Worm (Caenorhabditis elegans) whole organism, L4 larva: ENCODE measurements around the gene C34B4.4.

Experiments
- D1046.2 ChIP-seq: fragments of 200-800 bp; sonication (Bioruptor generic); IDR thresholded peaks from 2 replicates; pipeline ENCODE4 v1.3.6; 2022; ENCODE audit warnings: missing genetic modification characterization, missing compliant biosample characterization
- F10B5.3 ChIP-seq: sonication (generic microtip); optimal IDR thresholded peaks from 2 replicates; lab custom pipeline; 2016; ENCODE audit warnings: mild to moderate bottlenecking, missing genetic modification characterization, missing compliant biosample characterization
- F44E2.7 ChIP-seq: fragments of 200-800 bp; sonication (Bioruptor generic); IDR thresholded peaks from 2 replicates; pipeline ENCODE4 v2.1.2; 2022; ENCODE audit warnings: missing genetic modification characterization, missing compliant biosample characterization
- F49E8.2 ChIP-seq: sonication (generic microtip); optimal IDR thresholded peaks from 2 replicates; lab custom pipeline; 2016; ENCODE audit warnings: missing compliant biosample characterization, mild to moderate bottlenecking, missing genetic modification characterization, borderline replicate concordance
- T20F7.1 ChIP-seq: fragments of 200-800 bp; sonication (Bioruptor generic); optimal IDR thresholded peaks from 2 replicates; lab custom pipeline; 2018; ENCODE audit warnings: mild to moderate bottlenecking, missing genetic modification characterization, missing compliant biosample characterization
- T26A8.4 ChIP-seq: fragments of 200-800 bp; sonication (Bioruptor generic); IDR thresholded peaks from 2 replicates; pipeline ENCODE4 v1.3.6; 2022; ENCODE audit warnings: missing genetic modification characterization, missing compliant biosample characterization
- Y105C5A.15 ChIP-seq: fragments of 200-800 bp; sonication (Bioruptor generic); IDR thresholded peaks from 2 replicates; pipeline ENCODE4 v1.3.6; 2022; ENCODE audit warnings: missing genetic modification characterization, missing compliant biosample characterization
- Y48G9A.11 ChIP-seq: fragments of 200-800 bp; sonication (Bioruptor generic); IDR thresholded peaks from 2 replicates; pipeline ENCODE4 v1.3.6; 2022; ENCODE audit warnings: missing genetic modification reagents, missing genetic modification characterization, missing compliant biosample characterization
- Y5F2A.4 ChIP-seq: fragments of 200-800 bp; sonication (Bioruptor generic); optimal IDR thresholded peaks from 2 replicates; lab custom pipeline; 2018; ENCODE audit warnings: mild to moderate bottlenecking, missing genetic modification characterization, missing compliant biosample characterization
- Y75B8A.6 ChIP-seq: fragments of 200-800 bp; sonication (Bioruptor generic); IDR thresholded peaks from 2 replicates; pipeline ENCODE4 v1.3.6; 2022; ENCODE audit warnings: missing genetic modification reagents, missing genetic modification characterization, missing compliant biosample characterization
- ZK337.2 ChIP-seq: fragments of 200-800 bp; sonication (Bioruptor generic); IDR thresholded peaks from 2 replicates; pipeline ENCODE4 v1.3.6; 2022; ENCODE audit warnings: missing genetic modification reagents, missing genetic modification characterization, missing compliant biosample characterization
- ZK546.5 ChIP-seq, 2 experiments: sonication (generic microtip); optimal IDR thresholded peaks; 2 replicates each; lab custom pipeline; 2017; ENCODE audit warnings: missing biosample characterization in 2 of 2, missing genetic modification characterization in 2 of 2
- aha-1 ChIP-seq: fragments of 150-350 bp; peaks from one replicate; lab custom pipeline; 2014; ENCODE audit warnings: missing biosample characterization, missing genetic modification characterization
- ama-1 ChIP-seq: fragments of 150-350 bp; optimal IDR thresholded peaks from 2 replicates; lab custom pipeline; 2014; ENCODE audit warnings: inconsistent platforms, mixed read lengths
- ceh-20 ChIP-seq: fragments of 200-800 bp; sonication (Bioruptor generic); IDR thresholded peaks from 2 replicates; pipeline ENCODE4 v1.3.6; 2022; ENCODE audit warnings: missing genetic modification reagents, missing genetic modification characterization, missing compliant biosample characterization
- ceh-28 ChIP-seq: fragments of 150-350 bp; optimal IDR thresholded peaks from 2 replicates; lab custom pipeline; 2014; ENCODE audit warnings: missing biosample characterization, missing genetic modification reagents, missing genetic modification characterization
- ceh-82 ChIP-seq: sonication (generic microtip); optimal IDR thresholded peaks from 2 replicates; lab custom pipeline; 2017; ENCODE audit warnings: missing biosample characterization, missing genetic modification characterization
- daf-12 ChIP-seq: fragments of 150-350 bp; optimal IDR thresholded peaks from 2 replicates; lab custom pipeline; 2014; ENCODE audit warnings: missing biosample characterization, missing genetic modification reagents, missing genetic modification characterization
- daf-8 ChIP-seq: fragments of 200-800 bp; sonication (Bioruptor generic); IDR thresholded peaks from 2 replicates; pipeline ENCODE4 v1.3.6; 2022; ENCODE audit warnings: missing genetic modification characterization, missing compliant biosample characterization
- dmd-6 ChIP-seq: fragments of 200-800 bp; sonication (Bioruptor generic); IDR thresholded peaks from 2 replicates; pipeline ENCODE4 v1.3.6; 2022; ENCODE audit warnings: missing genetic modification reagents, missing genetic modification characterization, missing compliant biosample characterization
- dmd-9 ChIP-seq: fragments of 200-800 bp; sonication (Bioruptor generic); IDR thresholded peaks from 2 replicates; pipeline ENCODE4 v1.3.6; 2022; ENCODE audit warnings: missing genetic modification reagents, missing genetic modification characterization, missing compliant biosample characterization
- egl-43 ChIP-seq: fragments of 200-800 bp; sonication (Bioruptor generic); IDR thresholded peaks from 2 replicates; pipeline ENCODE4 v1.3.6; 2022; ENCODE audit warnings: missing genetic modification reagents, missing genetic modification characterization, missing compliant biosample characterization
- hif-1 ChIP-seq, 2 experiments: sonication (generic microtip); optimal IDR thresholded peaks; 2 replicates each; lab custom pipeline; 2016 to 2017; ENCODE audit warnings: missing compliant biosample characterization in 2 of 2, missing genetic modification characterization in 2 of 2, missing genetic modification reagents in 2 of 2, missing genotype in 2 of 2, mild to moderate bottlenecking in 1 of 2
- hlh-11 ChIP-seq: fragments of 200-800 bp; sonication (Bioruptor generic); optimal IDR thresholded peaks from 2 replicates; lab custom pipeline; 2018; ENCODE audit warnings: mild to moderate bottlenecking, missing genetic modification characterization, missing compliant biosample characterization
- hlh-30 ChIP-seq: sonication (generic microtip); optimal IDR thresholded peaks from 2 replicates; lab custom pipeline; 2017; ENCODE audit warnings: antibody characterized with exemption, mild to moderate bottlenecking, missing genetic modification characterization, missing compliant biosample characterization; ENCODE audit not compliant: insufficient read depth
- hmg-1.1 ChIP-seq: fragments of 200-800 bp; sonication (Bioruptor generic); IDR thresholded peaks from 2 replicates; pipeline ENCODE4 v1.3.6; 2022; ENCODE audit warnings: missing genetic modification reagents, missing genetic modification characterization, missing compliant biosample characterization
- jun-1 ChIP-seq: fragments of 150-350 bp; optimal IDR thresholded peaks from 2 replicates; lab custom pipeline; 2014; ENCODE audit warnings: missing biosample characterization, missing genetic modification reagents, missing genetic modification characterization
- lin-15B ChIP-seq: fragments of 150-350 bp; sonication (generic microtip); optimal IDR thresholded peaks from 3 replicates; lab custom pipeline; 2014; ENCODE audit warnings: missing biosample characterization, missing genetic modification characterization
- madf-9 ChIP-seq: fragments of 200-800 bp; sonication (Bioruptor generic); conservative IDR thresholded peaks from 2 replicates; pipeline ENCODE4 v1.3.6; 2022; ENCODE audit warnings: missing genetic modification reagents, missing genetic modification characterization, missing compliant biosample characterization
- mdl-1 ChIP-seq, 2 experiments: fragments of 150-350 bp in 1 of 2; sonication (generic microtip) in 1 of 2; optimal IDR thresholded peaks; 2 replicates each; lab custom pipeline; 2014 to 2017; ENCODE audit warnings: missing biosample characterization in 2 of 2, missing genetic modification characterization in 2 of 2
- mep-1 ChIP-seq: fragments of 150-350 bp; sonication (generic microtip); optimal IDR thresholded peaks from 3 replicates; lab custom pipeline; 2014; ENCODE audit warnings: missing biosample characterization, missing genetic modification characterization
- nhr-102 ChIP-seq: sonication (generic microtip); optimal IDR thresholded peaks from 2 replicates; lab custom pipeline; 2016; ENCODE audit warnings: mild to moderate bottlenecking, missing genetic modification characterization, moderate library complexity, missing compliant biosample characterization
- nhr-11 ChIP-seq: fragments of 150-350 bp; optimal IDR thresholded peaks from 2 replicates; lab custom pipeline; 2014; ENCODE audit warnings: missing biosample characterization, missing genetic modification characterization
- nhr-237 ChIP-seq: sonication (generic microtip); optimal IDR thresholded peaks from 2 replicates; lab custom pipeline; 2017; ENCODE audit warnings: missing biosample characterization, missing genetic modification characterization
- nhr-41 ChIP-seq: fragments of 200-800 bp; sonication (Bioruptor generic); IDR thresholded peaks from 2 replicates; pipeline ENCODE4 v1.3.6; 2022; ENCODE audit warnings: missing genetic modification reagents, missing genetic modification characterization, missing compliant biosample characterization
- nhr-42 ChIP-seq: fragments of 200-800 bp; sonication (Bioruptor generic); IDR thresholded peaks from 2 replicates; pipeline ENCODE4 v1.3.6; 2022; ENCODE audit warnings: missing genetic modification characterization, missing compliant biosample characterization
- nhr-48 ChIP-seq: sonication (generic microtip); optimal IDR thresholded peaks from 2 replicates; lab custom pipeline; 2016; ENCODE audit warnings: mild to moderate bottlenecking, missing genetic modification characterization, missing compliant biosample characterization
- nhr-6 ChIP-seq: fragments of 150-350 bp; optimal IDR thresholded peaks from 2 replicates; lab custom pipeline; 2014; ENCODE audit warnings: missing biosample characterization, missing genetic modification characterization
- php-3 ChIP-seq: fragments of 200-800 bp; sonication (Bioruptor generic); IDR thresholded peaks from 2 replicates; pipeline ENCODE4 v1.3.6; 2022; ENCODE audit warnings: missing genetic modification reagents, missing genetic modification characterization, missing compliant biosample characterization
- rbr-2 ChIP-seq: sonication (generic microtip); optimal IDR thresholded peaks from 2 replicates; lab custom pipeline; 2016; ENCODE audit warnings: missing genotype, missing genetic modification characterization, missing compliant biosample characterization
- sdz-12 ChIP-seq: fragments of 200-800 bp; sonication (Bioruptor generic); optimal IDR thresholded peaks from 2 replicates; lab custom pipeline; 2018; ENCODE audit warnings: mild to moderate bottlenecking, missing genetic modification characterization, missing compliant biosample characterization
- snpc-1.2 ChIP-seq: fragments of 200-800 bp; sonication (Bioruptor generic); IDR thresholded peaks from 2 replicates; pipeline ENCODE4 v1.3.6; 2022; ENCODE audit warnings: missing genetic modification reagents, missing genetic modification characterization, missing compliant biosample characterization
- snpc-4 ChIP-seq: fragments of 150-350 bp; optimal IDR thresholded peaks from 2 replicates; lab custom pipeline; 2014; ENCODE audit warnings: missing biosample characterization, missing genetic modification characterization
- spr-1 ChIP-seq: sonication (generic microtip); optimal IDR thresholded peaks from 2 replicates; lab custom pipeline; 2016; ENCODE audit warnings: mild to moderate bottlenecking, missing genetic modification characterization, missing compliant biosample characterization
- spr-3 ChIP-seq: fragments of 200-800 bp; sonication (Bioruptor generic); optimal IDR thresholded peaks from 2 replicates; lab custom pipeline; 2018; ENCODE audit warnings: mild to moderate bottlenecking, missing genetic modification characterization, missing compliant biosample characterization
- tra-1 ChIP-seq: fragments of 200-800 bp; sonication (Bioruptor generic); IDR thresholded peaks from 2 replicates; pipeline ENCODE4 v1.3.6; 2022; ENCODE audit warnings: missing genetic modification reagents, missing genetic modification characterization, missing compliant biosample characterization
- unc-130 ChIP-seq: sonication (generic microtip); optimal IDR thresholded peaks from 2 replicates; lab custom pipeline; 2016; ENCODE audit warnings: missing genetic modification reagents, missing genetic modification characterization, missing compliant biosample characterization
- unc-62 ChIP-seq, 3 experiments: fragments of 150-350 bp in 1 of 3; sonication (generic microtip); optimal IDR thresholded peaks in 2 of 3; peaks in 1 of 3; 1 replicate in 1 of 3; 2 replicates in 2 of 3; lab custom pipeline; 2014 to 2017; ENCODE audit warnings: missing biosample characterization in 3 of 3, missing genetic modification characterization in 3 of 3, missing genetic modification reagents in 3 of 3, missing genotype in 1 of 3
- zfp-3 ChIP-seq: fragments of 200-800 bp; sonication (Bioruptor generic); conservative IDR thresholded peaks from 2 replicates; pipeline ENCODE4 v1.3.6; 2022; ENCODE audit warnings: missing genetic modification reagents, missing genetic modification characterization, missing compliant biosample characterization
- zip-2 ChIP-seq: fragments of 150-350 bp; optimal IDR thresholded peaks from 2 replicates; lab custom pipeline; 2014; ENCODE audit warnings: missing biosample characterization, missing genetic modification characterization

Gene C34B4.4

DNA sequence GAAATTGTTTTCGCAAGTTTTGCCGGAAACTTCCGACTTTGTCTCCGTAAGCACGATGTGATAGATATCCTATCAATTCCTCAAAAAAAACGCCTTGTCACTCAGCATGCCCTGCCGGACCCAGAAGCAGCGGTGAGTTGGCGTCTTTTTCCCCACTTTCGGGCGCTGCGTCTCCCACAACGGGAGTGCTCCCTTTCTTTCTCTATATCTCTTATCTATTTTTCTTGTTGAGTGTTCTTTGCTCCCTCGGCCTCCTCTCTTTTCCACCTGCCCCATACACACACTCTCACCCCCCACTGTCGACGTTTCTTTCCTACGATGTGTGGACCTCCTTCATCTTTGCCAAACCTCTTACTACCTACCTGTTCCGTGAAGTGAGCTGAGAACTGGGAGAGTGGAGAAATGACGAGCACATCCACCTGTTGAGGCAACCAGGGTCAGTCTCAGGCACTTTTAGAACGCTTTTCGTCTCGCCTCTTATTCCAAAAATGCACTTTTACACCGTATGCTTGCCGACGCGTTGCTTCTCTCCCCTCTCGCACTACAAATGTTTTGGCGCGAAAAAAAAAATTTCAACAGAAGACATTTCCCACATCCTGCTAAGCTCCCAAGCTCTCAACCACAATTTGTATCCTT, 4.2 kb upstream of the C34B4.4 start (continued):
- no peak for TF ChIP-seq ZK546.5 (tag; optimal IDR thresholded peaks at IDR 0.05; lab: Kevin White, UChicago)
- TF ChIP-seq hlh-30 (tag; lab: Kevin White, UChicago): peak; percentile 71
- TF ChIP-seq daf-8 (GFP tag; lab: Robert Waterston, UW): no peak
- TF ChIP-seq nhr-102 (tag; lab: Kevin White, UChicago): peak; percentile 19
- no peak for TF ChIP-seq jun-1 (tag; lab: Kevin White, UChicago)
- no peak for TF ChIP-seq nhr-41 (GFP tag; lab: Robert Waterston, UW)
- no peak for TF ChIP-seq dmd-9 (GFP tag; lab: Robert Waterston, UW)
- TF ChIP-seq Y5F2A.4 (GFP tag; lab: Kevin White, UChicago): no peak
- TF ChIP-seq ama-1 (lab: Kevin White, UChicago): peak; percentile 40
- TF ChIP-seq snpc-1.2 (GFP tag; lab: Robert Waterston, UW): peak; percentile 40; the same call in 1 of the 2 replicates
- TF ChIP-seq zfp-3: 0 out of 2 replicates have a peak, but pooled peaks have one; percentile 19
- no peak for TF ChIP-seq nhr-42 (GFP tag; lab: Robert Waterston, UW)
- TF ChIP-seq spr-1 (tag; lab: Kevin White, UChicago): peak; percentile 46
- TF ChIP-seq T20F7.1: peak; percentile 52
- no peak for TF ChIP-seq spr-3 (GFP tag; lab: Kevin White, UChicago)
- peak; percentile 81 for TF ChIP-seq nhr-11 (tag; lab: Kevin White, UChicago)
- peak; percentile 67 for TF ChIP-seq rbr-2 (tag; lab: Kevin White, UChicago)
- TF ChIP-seq hif-1 (tag; optimal IDR thresholded peaks at IDR 0.05; lab: Kevin White, UChicago): peak in 1 of 2 experiments; percentile 90
- no peak for TF ChIP-seq F10B5.3 (tag; lab: Kevin White, UChicago)
- peak; percentile 94 for TF ChIP-seq aha-1 (tag; lab: Kevin White, UChicago)
- TF ChIP-seq unc-130 (GFP tag; lab: Kevin White, UChicago): no peak
- peak; percentile 90 for TF ChIP-seq ceh-20 (GFP tag; lab: Robert Waterston, UW)
- peak; percentile 70; the same call in 1 of the 2 replicates for TF ChIP-seq T26A8.4
- no peak for TF ChIP-seq nhr-237 (tag; lab: Kevin White, UChicago)
- 0 out of 2 replicates have a peak, but pooled peaks have one; percentile 7 for TF ChIP-seq D1046.2 (GFP tag; lab: Robert Waterston, UW)
- no peak for TF ChIP-seq daf-12 (tag; lab: Kevin White, UChicago)
- TF ChIP-seq snpc-4 (tag; lab: Kevin White, UChicago): no peak
- peak; percentile 73 for TF ChIP-seq tra-1 (GFP tag; lab: Robert Waterston, UW)
- peak; percentile 74 for TF ChIP-seq egl-43 (GFP tag; lab: Robert Waterston, UW)
- no peak for TF ChIP-seq F49E8.2 (tag; lab: Kevin White, UChicago)
- no peak for TF ChIP-seq Y75B8A.6 (GFP tag; lab: Robert Waterston, UW)
- TF ChIP-seq ZK337.2 (GFP tag; lab: Robert Waterston, UW): no peak
- peak; percentile 87 for TF ChIP-seq hlh-11 (tag; lab: Kevin White, UChicago)
- TF ChIP-seq ceh-82: no peak
- TF ChIP-seq sdz-12: no peak
- TF ChIP-seq Y105C5A.15 (GFP tag; lab: Robert Waterston, UW): 0 out of 2 replicates have a peak, but pooled peaks have one; percentile 47
- TF ChIP-seq F44E2.7 (GFP tag; lab: Robert Waterston, UW): no peak
- TF ChIP-seq nhr-6 (tag; lab: Kevin White, UChicago): peak; percentile 85
- peak; percentile 11 for TF ChIP-seq nhr-48 (tag; lab: Kevin White, UChicago)
- TF ChIP-seq php-3: peak; percentile 51; the same call in 1 of the 2 replicates
- peak in 1 of 2 experiments; percentile 98 for TF ChIP-seq unc-62 (GFP tag; optimal IDR thresholded peaks at IDR 0.05 in 1 of 2; lab: Kevin White, UChicago)
- no peak for TF ChIP-seq unc-62 (tag; optimal IDR thresholded peaks at IDR 0.05; lab: Kevin White, UChicago)
- TF ChIP-seq dmd-6 (GFP tag; lab: Robert Waterston, UW): peak; percentile 85
- peak; percentile 73 for TF ChIP-seq hmg-1.1 (GFP tag; lab: Robert Waterston, UW)
- TF ChIP-seq lin-15B (tag; lab: Kevin White, UChicago): no peak
- peak; percentile 51 for TF ChIP-seq madf-9 (GFP tag; lab: Robert Waterston, UW)
- TF ChIP-seq mep-1 (tag; lab: Kevin White, UChicago): peak; percentile 89
- TF ChIP-seq ceh-28 (tag; lab: Kevin White, UChicago): peak; percentile 12
- peak; percentile 7 to 59 for TF ChIP-seq mdl-1 (tag; optimal IDR thresholded peaks at IDR 0.05; lab: Kevin White, UChicago)
- TF ChIP-seq Y48G9A.11 (GFP tag; lab: Robert Waterston, UW): no peak
- no peak for TF ChIP-seq zip-2 (tag; lab: Kevin White, UChicago)
